Fruit fly (Drosophila melanogaster): ENCODE data around the gene CG11529.
A peak's percentile ranks its signal among the peaks of the same experiment; 100 is the strongest.

Gene CG11529

dm6 chr3L:12178847-12179437 is 18.6 kb upstream of the CG11529 start:
- TF ChIP-seq Mio (GFP tag; optimal IDR thresholded peaks at IDR 0.05) (no peak), Rel (GFP tag; optimal IDR thresholded peaks at IDR 0.05) (no peak), Rel (tag; optimal IDR thresholded peaks at IDR 0.05) (peak; percentile 30)

- TF ChIP-seq Hnf4 (GFP tag; optimal IDR thresholded peaks at IDR 0.05) (no peak), OdsH (GFP tag; optimal IDR thresholded peaks at IDR 0.05) (no peak), Vsx2 (GFP tag; optimal IDR thresholded peaks at IDR 0.05; ENCODE audit: partially characterized antibody) (no peak), dl (GFP tag; optimal IDR thresholded peaks at IDR 0.05; ENCODE audit: insufficient read depth in 1 of 2, partially characterized antibody in 2 of 2) (no peak)
These were observed 13.6 kb upstream of the CG11529 start for dm6 chr3L:12183967-12184366.

DNA sequence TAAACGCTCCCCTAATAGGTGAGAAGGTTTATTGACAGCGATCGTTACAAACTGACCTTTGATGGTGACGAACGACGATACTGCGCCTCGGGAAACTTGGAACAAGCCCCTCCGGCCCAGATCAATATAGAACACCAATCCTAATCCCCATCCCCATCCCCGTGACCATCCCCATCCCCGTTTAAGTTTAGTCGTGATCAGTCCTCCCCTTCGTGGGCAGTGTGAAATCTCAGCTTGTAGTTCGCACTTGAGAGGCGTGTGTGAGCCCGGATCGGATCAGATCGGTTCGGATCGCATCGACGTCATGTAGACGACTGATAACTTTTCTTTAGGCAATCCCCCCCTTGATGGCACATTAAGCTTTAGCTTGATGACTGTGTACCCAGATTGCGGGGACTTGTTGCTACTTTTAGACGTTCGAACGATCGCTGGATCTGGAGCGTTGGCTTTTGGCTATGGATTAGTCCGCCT is 13.0 kb upstream of the CG11529 start, which contains the start of gene Miox:
Gene Miox, plus strand, starts transcription at position 421 of the 471 bp plus-strand sequence.
- TF ChIP-seq Mio (GFP tag; optimal IDR thresholded peaks at IDR 0.05) (no peak), Rel (GFP tag; optimal IDR thresholded peaks at IDR 0.05) (no peak), Rel (tag; optimal IDR thresholded peaks at IDR 0.05) (peak; percentile 46), Myc (optimal IDR thresholded peaks at IDR 0.05) (no peak)

DNA sequence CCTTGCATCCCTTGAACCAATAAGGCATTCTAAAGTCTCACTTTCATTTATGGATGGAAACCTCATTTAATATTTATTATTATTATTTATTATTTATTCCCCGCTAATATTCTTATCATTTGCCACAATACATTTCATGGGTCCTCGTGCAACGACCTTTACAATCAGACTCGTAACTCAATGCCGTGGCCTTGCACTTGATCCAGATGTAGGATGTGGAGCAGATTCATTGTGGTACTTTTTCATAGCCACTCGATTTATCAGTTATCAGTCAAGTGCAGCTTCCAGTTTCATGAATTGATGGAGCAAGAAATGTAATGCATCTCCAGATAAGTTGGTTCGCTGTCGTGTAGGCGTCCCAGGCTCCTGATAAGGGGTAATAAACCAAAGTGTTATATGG is 12.3 kb upstream of the CG11529 start:
- TF ChIP-seq tai (GFP tag; optimal IDR thresholded peaks at IDR 0.05) (no peak), Rel (GFP tag; optimal IDR thresholded peaks at IDR 0.05) (no peak), Rel (tag; optimal IDR thresholded peaks at IDR 0.05) (peak; percentile 52)

DNA sequence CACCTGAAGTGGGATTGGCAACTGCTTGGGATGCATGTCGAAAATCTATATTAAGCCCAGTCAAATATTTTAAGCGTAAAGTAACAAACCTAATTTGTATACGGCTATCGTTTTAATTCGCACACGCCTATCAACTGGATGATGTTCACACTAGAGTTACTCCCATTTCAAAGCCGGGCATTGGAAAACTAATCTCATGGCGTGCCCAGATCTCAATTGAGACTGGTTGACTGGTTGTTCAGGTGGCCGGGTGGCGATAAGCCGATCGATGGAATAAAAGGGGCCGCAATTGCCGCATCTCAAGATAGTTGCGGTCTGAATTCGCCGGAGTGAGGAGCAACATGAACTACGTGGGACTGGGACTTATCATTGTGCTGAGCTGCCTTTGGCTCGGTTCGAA is 9.1 kb upstream of the CG11529 start, which contains the start of gene Est-6:
Gene Est-6, plus strand, starts transcription at position 301 of the 400 bp plus-strand sequence.
- TF ChIP-seq Jra (GFP tag; optimal IDR thresholded peaks at IDR 0.05): no peak
- TF ChIP-seq lola (GFP tag; optimal IDR thresholded peaks at IDR 0.05): no peak
- TF ChIP-seq Vsx2 (GFP tag; optimal IDR thresholded peaks at IDR 0.05; ENCODE audit: partially characterized antibody): no peak
- no peak for TF ChIP-seq HLH106 (tag; optimal IDR thresholded peaks at IDR 0.05)
- no peak for TF ChIP-seq br (GFP tag; optimal IDR thresholded peaks at IDR 0.05)
- TF ChIP-seq dmrt93B (GFP tag; optimal IDR thresholded peaks at IDR 0.05): no peak
- TF ChIP-seq woc (GFP tag; optimal IDR thresholded peaks at IDR 0.05): no peak

DNA sequence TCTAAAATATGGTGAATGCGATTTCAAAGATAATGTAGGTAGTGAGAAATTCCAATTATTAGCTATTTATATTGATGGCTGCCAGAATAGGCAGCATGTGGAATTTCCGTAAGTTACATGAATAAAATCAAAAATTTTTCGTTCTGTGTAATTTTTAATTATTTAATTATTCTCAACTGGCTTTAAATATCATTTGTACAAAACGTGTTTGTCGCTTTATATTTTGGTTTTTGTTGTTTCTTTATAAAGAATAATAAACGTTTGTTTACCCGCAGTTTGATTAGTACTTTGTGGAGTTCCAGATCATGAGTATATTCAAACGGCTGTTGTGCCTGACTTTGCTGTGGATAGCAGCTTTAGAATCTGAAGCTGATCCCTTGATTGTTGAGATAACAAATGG is 7.2 kb upstream of the CG11529 start, which contains the start of gene Est-P:
Gene Est-P, plus strand, starts transcription at position 301 of the 400 bp plus-strand sequence.
- TF ChIP-seq jim (GFP tag; optimal IDR thresholded peaks at IDR 0.05) (no peak), Rel (GFP tag; optimal IDR thresholded peaks at IDR 0.05) (no peak), Rel (tag; optimal IDR thresholded peaks at IDR 0.05) (no peak), Abd-B (GFP tag; optimal IDR thresholded peaks at IDR 0.05) (no peak), Mio (GFP tag; optimal IDR thresholded peaks at IDR 0.05) (no peak), h (GFP tag; optimal IDR thresholded peaks at IDR 0.05) (no peak), CrebA (GFP tag; optimal IDR thresholded peaks at IDR 0.05; ENCODE audit: borderline replicate concordance) (no peak), Dif (GFP tag; optimal IDR thresholded peaks at IDR 0.05; ENCODE audit: partially characterized antibody) (no peak)

DNA sequence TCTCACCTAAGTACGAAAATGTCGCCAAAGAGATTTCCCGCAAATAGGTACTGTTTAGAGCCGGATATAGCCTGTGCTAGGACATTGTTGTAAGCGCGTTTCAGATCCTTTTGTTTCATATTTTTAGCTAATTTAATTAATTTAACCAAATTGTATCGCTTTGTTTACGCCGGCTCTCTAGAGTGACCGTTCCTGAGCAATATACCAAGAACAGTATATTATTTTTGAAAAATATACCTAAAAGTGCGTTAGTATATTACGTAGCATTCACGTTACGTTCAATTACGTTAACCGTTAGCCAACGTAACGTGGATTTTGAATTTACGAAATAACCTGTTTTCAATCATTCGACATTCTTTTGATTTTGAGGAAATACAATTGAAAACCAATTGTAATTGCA is 4.1 kb upstream of the CG11529 start, which contains the start of gene thoc6:
Gene thoc6, minus strand, starts transcription at position 204 of the 400 bp plus-strand sequence.
- TF ChIP-seq Rel (GFP tag; optimal IDR thresholded peaks at IDR 0.05) (no peak), Rel (tag; optimal IDR thresholded peaks at IDR 0.05) (no peak), CrebA (GFP tag; optimal IDR thresholded peaks at IDR 0.05; ENCODE audit: borderline replicate concordance) (peak; percentile 42)

dm6 chr3L:12202980-12203379 is 5.4 kb downstream of the CG11529 start:
- TF ChIP-seq Hr78 (GFP tag; optimal IDR thresholded peaks at IDR 0.05): no peak
- TF ChIP-seq Rel (GFP tag; optimal IDR thresholded peaks at IDR 0.05): no peak
- peak; percentile 10 for TF ChIP-seq Rel (tag; optimal IDR thresholded peaks at IDR 0.05)

DNA sequence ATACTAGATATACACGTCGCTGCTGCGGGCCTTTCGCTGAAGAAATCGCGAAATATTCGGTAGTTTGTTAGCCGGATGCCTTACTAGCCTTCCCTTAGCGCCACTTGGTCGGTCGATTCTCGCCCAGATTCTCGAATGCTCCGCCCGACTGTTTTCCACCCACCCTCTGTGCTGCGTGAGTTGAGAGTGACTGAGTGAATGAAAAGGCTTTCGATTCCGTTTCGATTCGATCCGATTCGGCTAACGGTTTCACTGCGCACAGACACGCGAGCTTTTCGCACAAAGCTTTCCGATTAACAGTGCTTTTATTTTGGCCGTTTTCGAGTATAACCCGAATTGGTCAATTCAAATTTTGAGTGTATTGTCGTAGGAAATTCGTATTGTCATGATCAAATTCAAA is 6.1 kb downstream of the CG11529 start, which contains the start of gene Ak1:
Gene Ak1, minus strand, starts transcription at position 347 of the 400 bp plus-strand sequence.
- TF ChIP-seq foxo (GFP tag; optimal IDR thresholded peaks at IDR 0.05) (no peak), N (GFP tag; optimal IDR thresholded peaks at IDR 0.05) (no peak), woc (GFP tag; optimal IDR thresholded peaks at IDR 0.05) (no peak), br (GFP tag; optimal IDR thresholded peaks at IDR 0.05) (no peak), Dfd (GFP tag; optimal IDR thresholded peaks at IDR 0.05) (no peak), fru (GFP tag; optimal IDR thresholded peaks at IDR 0.05) (no peak)
